Fruit fly (Drosophila melanogaster): ENCODE measurements around the gene CG17991.

dm6 chr3R:27289638-27290037 lies 48.6 kb downstream of the CG17991 start:
- TF ChIP-seq Sox14 (GFP tag; optimal IDR thresholded peaks at IDR 0.05) (peak; percentile 44), CG16779 (tag; optimal IDR thresholded peaks at IDR 0.05) (peak; percentile 12)
